Worm (Caenorhabditis elegans) whole organism, late embryonic: ENCODE measurements around the gene R05A10.7.

Source experiments
- C08G9.2 ChIP-seq: sonication (generic microtip); optimal IDR thresholded peaks from 2 replicates; lab custom pipeline; 2016; ENCODE audit warnings: mild to moderate bottlenecking, missing genetic modification characterization, moderate library complexity, missing compliant biosample characterization
- C38D4.7 ChIP-seq: fragments of 200-800 bp; sonication (Bioruptor generic); optimal IDR thresholded peaks from 2 replicates; lab custom pipeline; 2018; ENCODE audit warnings: mild to moderate bottlenecking, missing genetic modification characterization, moderate library complexity, missing compliant biosample characterization
- F13H6.1 ChIP-seq: sonication (generic microtip); optimal IDR thresholded peaks from 2 replicates; lab custom pipeline; 2016; ENCODE audit warnings: missing genetic modification characterization, missing compliant biosample characterization
- K09A11.1 ChIP-seq: sonication (generic microtip); optimal IDR thresholded peaks from 2 replicates; lab custom pipeline; 2017; ENCODE audit warnings: antibody characterized with exemption, mild to moderate bottlenecking, missing genetic modification characterization, missing compliant biosample characterization; ENCODE audit not compliant: insufficient read depth
- ama-1 ChIP-seq: fragments of 150-350 bp; optimal IDR thresholded peaks from 2 replicates; lab custom pipeline; 2014
- ceh-14 ChIP-seq: sonication (generic microtip); optimal IDR thresholded peaks from 2 replicates; lab custom pipeline; 2016; ENCODE audit warnings: missing genotype, missing genetic modification characterization, missing compliant biosample characterization
- ceh-19 ChIP-seq: fragments of 200-800 bp; sonication (Bioruptor generic); optimal IDR thresholded peaks from 2 replicates; lab custom pipeline; 2018; ENCODE audit warnings: mild to moderate bottlenecking, missing genetic modification characterization, missing compliant biosample characterization
- ceh-2 ChIP-seq: sonication (generic microtip); optimal IDR thresholded peaks from 2 replicates; lab custom pipeline; 2016; ENCODE audit warnings: missing genotype, missing genetic modification characterization, missing compliant biosample characterization
- ceh-22 ChIP-seq: sonication (generic microtip); optimal IDR thresholded peaks from 2 replicates; lab custom pipeline; 2017; ENCODE audit warnings: missing biosample characterization, missing genetic modification characterization
- ceh-24 ChIP-seq: sonication (generic microtip); optimal IDR thresholded peaks from 2 replicates; lab custom pipeline; 2016; ENCODE audit warnings: mild to moderate bottlenecking, missing genetic modification characterization, missing compliant biosample characterization
- ceh-30 ChIP-seq: fragments of 150-350 bp; optimal IDR thresholded peaks from 2 replicates; lab custom pipeline; 2014; ENCODE audit warnings: missing biosample characterization, missing genetic modification characterization
- ceh-45 ChIP-seq: fragments of 200-800 bp; sonication (Bioruptor generic); IDR thresholded peaks from 2 replicates; pipeline ENCODE4 v1.3.6; 2022; ENCODE audit warnings: missing genetic modification reagents, missing genetic modification characterization, missing compliant biosample characterization
- ceh-48 ChIP-seq: sonication (generic microtip); optimal IDR thresholded peaks from 2 replicates; lab custom pipeline; 2016; ENCODE audit warnings: missing genetic modification characterization, inconsistent platforms, missing compliant biosample characterization
- ceh-9 ChIP-seq: sonication (generic microtip); optimal IDR thresholded peaks from 2 replicates; lab custom pipeline; 2016; ENCODE audit warnings: mild to moderate bottlenecking, missing genetic modification characterization, inconsistent platforms, missing compliant biosample characterization
- dve-1 ChIP-seq: sonication (generic microtip); optimal IDR thresholded peaks from 2 replicates; lab custom pipeline; 2017; ENCODE audit warnings: antibody characterized with exemption, mild to moderate bottlenecking, missing genetic modification characterization, missing compliant biosample characterization
- elt-2 ChIP-seq: sonication (generic microtip); optimal IDR thresholded peaks from 2 replicates; lab custom pipeline; 2016; ENCODE audit warnings: missing genetic modification reagents, missing genetic modification characterization, missing compliant biosample characterization
- elt-4 ChIP-seq: sonication (generic microtip); optimal IDR thresholded peaks from 2 replicates; lab custom pipeline; 2016; ENCODE audit warnings: missing genetic modification characterization, missing compliant biosample characterization
- eyg-1 ChIP-seq: sonication (generic microtip); optimal IDR thresholded peaks from 2 replicates; lab custom pipeline; 2016; ENCODE audit warnings: missing genotype, missing genetic modification characterization, missing compliant biosample characterization
- fkh-10 ChIP-seq: fragments of 150-350 bp; optimal IDR thresholded peaks from 2 replicates; lab custom pipeline; 2014; ENCODE audit warnings: missing biosample characterization, missing genetic modification reagents, missing genetic modification characterization
- fkh-6 ChIP-seq: sonication (generic microtip); optimal IDR thresholded peaks from 2 replicates; lab custom pipeline; 2016; ENCODE audit warnings: missing genetic modification characterization, missing compliant biosample characterization
- hlh-13 ChIP-seq: fragments of 200-800 bp; sonication (Bioruptor generic); optimal IDR thresholded peaks from 2 replicates; lab custom pipeline; 2018; ENCODE audit warnings: mild to moderate bottlenecking, missing genetic modification characterization, missing compliant biosample characterization
- hlh-15 ChIP-seq: sonication (generic microtip); optimal IDR thresholded peaks from 2 replicates; lab custom pipeline; 2016; ENCODE audit warnings: missing genetic modification characterization, missing compliant biosample characterization
- hlh-30 ChIP-seq: sonication (generic microtip); optimal IDR thresholded peaks from 2 replicates; lab custom pipeline; 2017; ENCODE audit warnings: antibody characterized with exemption, missing genetic modification characterization, missing compliant biosample characterization; ENCODE audit not compliant: insufficient read depth
- hlh-6 ChIP-seq: sonication (generic microtip); optimal IDR thresholded peaks from 2 replicates; lab custom pipeline; 2016; ENCODE audit warnings: missing genotype, missing genetic modification characterization, missing compliant biosample characterization
- lin-11 ChIP-seq: fragments of 200-800 bp; sonication (Bioruptor generic); optimal IDR thresholded peaks from 2 replicates; lab custom pipeline; 2018; ENCODE audit warnings: mild to moderate bottlenecking, missing genetic modification characterization, missing compliant biosample characterization
- madf-2 ChIP-seq: sonication (generic microtip); optimal IDR thresholded peaks from 2 replicates; lab custom pipeline; 2017; ENCODE audit warnings: missing genetic modification characterization, missing compliant biosample characterization
- mec-3 ChIP-seq: sonication (generic microtip); optimal IDR thresholded peaks from 2 replicates; lab custom pipeline; 2016; ENCODE audit warnings: borderline replicate concordance, missing genetic modification characterization, missing compliant biosample characterization
- nfya-1 ChIP-seq: sonication (generic microtip); optimal IDR thresholded peaks from 2 replicates; lab custom pipeline; 2017; ENCODE audit warnings: missing genetic modification characterization, mild to moderate bottlenecking, missing compliant biosample characterization, antibody characterized with exemption, moderate library complexity
- nhr-232 ChIP-seq: sonication (generic microtip); optimal IDR thresholded peaks from 2 replicates; lab custom pipeline; 2016; ENCODE audit warnings: missing genetic modification characterization, missing compliant biosample characterization
- pat-9 ChIP-seq: fragments of 200-800 bp; sonication (Bioruptor generic); optimal IDR thresholded peaks from 2 replicates; lab custom pipeline; 2018; ENCODE audit warnings: mild to moderate bottlenecking, missing genetic modification characterization, moderate library complexity, missing compliant biosample characterization
- pax-1 ChIP-seq: fragments of 150-350 bp; optimal IDR thresholded peaks from 2 replicates; lab custom pipeline; 2014; ENCODE audit warnings: missing biosample characterization, missing genetic modification characterization
- pha-2 ChIP-seq: sonication (generic microtip); optimal IDR thresholded peaks from 2 replicates; lab custom pipeline; 2017; ENCODE audit warnings: mild to moderate bottlenecking, missing genetic modification characterization, missing compliant biosample characterization
- ref-2 ChIP-seq: sonication (generic microtip); optimal IDR thresholded peaks from 2 replicates; lab custom pipeline; 2016; ENCODE audit warnings: missing genetic modification characterization, missing compliant biosample characterization
- sdc-2 ChIP-seq: sonication (generic microtip); optimal IDR thresholded peaks from 2 replicates; lab custom pipeline; 2016; ENCODE audit warnings: missing genotype, missing genetic modification characterization, missing compliant biosample characterization
- sox-2 ChIP-seq: fragments of 200-800 bp; sonication (Bioruptor generic); IDR thresholded peaks from 2 replicates; pipeline ENCODE4 v1.3.6; 2022; ENCODE audit warnings: missing genetic modification reagents, missing genetic modification characterization, missing compliant biosample characterization
- sox-4 ChIP-seq: sonication (generic microtip); optimal IDR thresholded peaks from 2 replicates; lab custom pipeline; 2017; ENCODE audit warnings: mild to moderate bottlenecking, missing genetic modification characterization, inconsistent platforms, missing compliant biosample characterization
- syd-9 ChIP-seq: sonication (generic microtip); optimal IDR thresholded peaks from 2 replicates; lab custom pipeline; 2016; ENCODE audit warnings: mild to moderate bottlenecking, missing genetic modification characterization, moderate library complexity, missing compliant biosample characterization
- ttx-3 ChIP-seq: sonication (generic microtip); optimal IDR thresholded peaks from 2 replicates; lab custom pipeline; 2016; ENCODE audit warnings: missing genetic modification reagents, missing genetic modification characterization, missing compliant biosample characterization
- unc-42 ChIP-seq: sonication (generic microtip); optimal IDR thresholded peaks from 2 replicates; lab custom pipeline; 2016; ENCODE audit warnings: missing genotype, missing genetic modification characterization, missing compliant biosample characterization
- unc-55 ChIP-seq: sonication (generic microtip); optimal IDR thresholded peaks from 2 replicates; lab custom pipeline; 2017; ENCODE audit warnings: missing biosample characterization, missing genetic modification reagents, missing genetic modification characterization
- unc-86 ChIP-seq: sonication (generic microtip); optimal IDR thresholded peaks from 2 replicates; lab custom pipeline; 2016; ENCODE audit warnings: missing genetic modification characterization, missing compliant biosample characterization
- zip-5 ChIP-seq: sonication (generic microtip); optimal IDR thresholded peaks from 2 replicates; lab custom pipeline; 2016; ENCODE audit warnings: missing genetic modification characterization, missing compliant biosample characterization
- ztf-16 ChIP-seq: sonication (generic microtip); optimal IDR thresholded peaks from 2 replicates; lab custom pipeline; 2017; ENCODE audit warnings: missing genetic modification characterization, missing compliant biosample characterization

The R05A10.7 gene

ce11 chrIV:14158086-14158485, 4.6 kb downstream of the R05A10.7 start, which contains the start of gene R05A10.8:
TSS of gene R05A10.8 (minus strand) at chrIV:14158186.
- no peak for TF ChIP-seq K09A11.1
- TF ChIP-seq ceh-2 (tag; lab: Kevin White, UChicago): no peak
- TF ChIP-seq ceh-48 (tag; lab: Kevin White, UChicago): no peak
- no peak for TF ChIP-seq fkh-6 (tag; lab: Kevin White, UChicago)
- no peak for TF ChIP-seq ttx-3 (tag; lab: Kevin White, UChicago)
- TF ChIP-seq mec-3 (tag; lab: Kevin White, UChicago): no peak
- no peak for TF ChIP-seq pax-1 (tag; lab: Kevin White, UChicago)
- no peak for TF ChIP-seq ceh-45 (GFP tag; lab: Robert Waterston, UW)
- no peak for TF ChIP-seq hlh-30 (tag; lab: Kevin White, UChicago)
- no peak for TF ChIP-seq ceh-24 (tag; lab: Kevin White, UChicago)
- no peak for TF ChIP-seq nfya-1 (tag; lab: Kevin White, UChicago)
- no peak for TF ChIP-seq unc-86 (tag; lab: Kevin White, UChicago)
- TF ChIP-seq ref-2 (tag; lab: Kevin White, UChicago): no peak
- TF ChIP-seq eyg-1: no peak
- no peak for TF ChIP-seq pat-9 (tag; lab: Kevin White, UChicago)
- no peak for TF ChIP-seq ceh-22 (tag; lab: Kevin White, UChicago)
- TF ChIP-seq ztf-16: no peak
- no peak for TF ChIP-seq sdc-2 (tag; lab: Kevin White, UChicago)
- no peak for TF ChIP-seq syd-9 (tag; lab: Kevin White, UChicago)
- TF ChIP-seq dve-1 (tag; lab: Kevin White, UChicago): no peak

ce11 chrIV:14153261-14153660, 9.4 kb downstream of the R05A10.7 start, which contains the start of gene oac-38:
TSS of gene oac-38 (minus strand) at chrIV:14153361.
- TF ChIP-seq hlh-13 (GFP tag; lab: Kevin White, UChicago) (no peak), pax-1 (tag; lab: Kevin White, UChicago) (no peak), pat-9 (tag; lab: Kevin White, UChicago) (no peak), madf-2 (no peak), dve-1 (tag; lab: Kevin White, UChicago) (no peak), ceh-14 (no peak), C38D4.7 (GFP tag; lab: Kevin White, UChicago) (no peak), fkh-6 (tag; lab: Kevin White, UChicago) (no peak), unc-55 (no peak), hlh-6 (tag; lab: Kevin White, UChicago) (no peak), pha-2 (tag; lab: Kevin White, UChicago) (no peak)

- TF ChIP-seq sox-2 (GFP tag; lab: Robert Waterston, UW): no peak
- no peak for TF ChIP-seq F13H6.1
- TF ChIP-seq eyg-1: no peak
- TF ChIP-seq ama-1 (lab: Kevin White, UChicago): no peak
- TF ChIP-seq hlh-15: no peak
- no peak for TF ChIP-seq ceh-19 (GFP tag; lab: Kevin White, UChicago)
Measured at ce11 chrIV:14145594-14145993, 17.1 kb downstream of the R05A10.7 start, which contains the start of gene oac-37. TSS of gene oac-37 (plus strand) at chrIV:14145894.

ce11 chrIV:14143042-14143441, 19.6 kb downstream of the R05A10.7 start:
- TF ChIP-seq elt-2 (tag; lab: Kevin White, UChicago): no peak
- TF ChIP-seq ceh-14: no peak
- TF ChIP-seq eyg-1: no peak
- TF ChIP-seq zip-5 (tag; lab: Kevin White, UChicago): no peak
- no peak for TF ChIP-seq ceh-30 (tag; lab: Kevin White, UChicago)

ce11 chrIV:14137063-14137462, 25.6 kb downstream of the R05A10.7 start, which contains the start of gene srz-31:
TSS of gene srz-31 (plus strand) at chrIV:14137363.
- TF ChIP-seq zip-5 (tag; lab: Kevin White, UChicago): no peak
- TF ChIP-seq lin-11 (tag; lab: Kevin White, UChicago): no peak
- TF ChIP-seq ceh-9 (tag; lab: Kevin White, UChicago): no peak
- TF ChIP-seq nhr-232 (tag; lab: Kevin White, UChicago): no peak
- TF ChIP-seq ceh-45 (GFP tag; lab: Robert Waterston, UW): no peak
- no peak for TF ChIP-seq elt-4 (tag; lab: Kevin White, UChicago)
- TF ChIP-seq C08G9.2: no peak
- TF ChIP-seq unc-42 (tag; lab: Kevin White, UChicago): no peak
- TF ChIP-seq nfya-1 (tag; lab: Kevin White, UChicago): no peak
- TF ChIP-seq eyg-1: no peak
- TF ChIP-seq hlh-6 (tag; lab: Kevin White, UChicago): no peak
- no peak for TF ChIP-seq fkh-10 (GFP tag; lab: Kevin White, UChicago)
- no peak for TF ChIP-seq elt-2 (tag; lab: Kevin White, UChicago)
- TF ChIP-seq fkh-6 (tag; lab: Kevin White, UChicago): no peak
- no peak for TF ChIP-seq ceh-22 (tag; lab: Kevin White, UChicago)
- TF ChIP-seq K09A11.1: no peak
- TF ChIP-seq pat-9 (tag; lab: Kevin White, UChicago): no peak
- no peak for TF ChIP-seq sox-4
